Worm (Caenorhabditis elegans) whole organism, midembryonic: Measurements from ENCODE around the gene ugt-4.

Source experiments
- T22C8.4 ChIP-seq: fragments of 200-800 bp; sonication (Bioruptor generic); IDR thresholded peaks from 2 replicates; pipeline ENCODE4 v1.3.6; 2022; ENCODE audit warnings: missing genetic modification characterization, missing compliant biosample characterization
- cog-1 ChIP-seq: sonication (generic microtip); optimal IDR thresholded peaks from 2 replicates; lab custom pipeline; 2016; ENCODE audit warnings: missing genetic modification characterization, missing compliant biosample characterization
- flt-1 ChIP-seq: fragments of 200-800 bp; sonication (Bioruptor generic); IDR thresholded peaks from 2 replicates; pipeline ENCODE4 v1.3.6; 2022; ENCODE audit warnings: missing genetic modification characterization, missing compliant biosample characterization
- klf-2 ChIP-seq: fragments of 200-800 bp; sonication (Bioruptor generic); conservative IDR thresholded peaks from 2 replicates; pipeline ENCODE4 v1.3.6; 2022; ENCODE audit warnings: missing genetic modification reagents, missing genetic modification characterization, missing compliant biosample characterization
- med-1 ChIP-seq: sonication (generic microtip); optimal IDR thresholded peaks from 2 replicates; lab custom pipeline; 2017; ENCODE audit warnings: missing genetic modification characterization, mild to moderate bottlenecking, missing compliant biosample characterization, antibody characterized with exemption, missing genetic modification reagents; ENCODE audit not compliant: insufficient read depth
- ref-1 ChIP-seq: fragments of 200-800 bp; sonication (Bioruptor generic); conservative IDR thresholded peaks from 2 replicates; pipeline ENCODE4 v1.3.6; 2022; ENCODE audit warnings: missing genetic modification reagents, missing genetic modification characterization, missing compliant biosample characterization
- tab-1 ChIP-seq: fragments of 200-800 bp; sonication (Bioruptor generic); IDR thresholded peaks from 2 replicates; pipeline ENCODE4 v1.3.6; 2022; ENCODE audit warnings: missing genetic modification characterization, missing compliant biosample characterization
- ztf-23 ChIP-seq: fragments of 200-800 bp; sonication (Bioruptor generic); IDR thresholded peaks from 2 replicates; pipeline ENCODE4 v1.3.6; 2022; ENCODE audit warnings: missing genetic modification reagents, missing genetic modification characterization, missing compliant biosample characterization
- ztf-29 ChIP-seq: fragments of 200-800 bp; sonication (Bioruptor generic); IDR thresholded peaks from 2 replicates; pipeline ENCODE4 v1.3.6; 2022; ENCODE audit warnings: missing genetic modification reagents, missing genetic modification characterization, missing compliant biosample characterization

DNA sequence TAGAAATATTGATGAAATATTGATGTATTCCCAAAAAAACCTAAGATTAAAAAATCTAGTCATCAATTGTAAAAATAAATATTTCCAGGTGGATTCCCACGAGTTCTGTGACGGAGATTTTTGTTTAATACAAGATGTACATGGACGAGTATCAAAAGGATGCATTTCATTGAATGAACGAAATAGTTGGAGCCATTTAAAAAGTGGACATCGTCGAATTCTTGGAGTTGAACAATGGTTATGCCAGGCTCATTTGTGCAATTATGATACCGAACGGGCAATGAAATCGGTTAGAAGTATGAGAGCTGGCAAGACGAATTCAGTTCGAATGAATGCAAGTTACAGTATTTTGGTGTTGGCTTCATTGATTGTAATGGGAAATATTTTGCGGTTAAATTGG is 45.6 kb downstream of the ugt-4 start:
- TF ChIP-seq tab-1 (GFP tag; lab: Robert Waterston, UW) (no peak), T22C8.4 (GFP tag; lab: Robert Waterston, UW) (no peak), ref-1 (no peak), med-1 (GFP tag; lab: Kevin White, UChicago) (no peak), flt-1 (GFP tag; lab: Robert Waterston, UW) (no peak), klf-2 (GFP tag; lab: Robert Waterston, UW) (no peak), cog-1 (tag; lab: Kevin White, UChicago) (no peak), ztf-23 (GFP tag; lab: Robert Waterston, UW) (no peak), ztf-29 (no peak)
